Fruit fly (Drosophila melanogaster): ENCODE data around the gene Cbs.

Cbs gene

DNA sequence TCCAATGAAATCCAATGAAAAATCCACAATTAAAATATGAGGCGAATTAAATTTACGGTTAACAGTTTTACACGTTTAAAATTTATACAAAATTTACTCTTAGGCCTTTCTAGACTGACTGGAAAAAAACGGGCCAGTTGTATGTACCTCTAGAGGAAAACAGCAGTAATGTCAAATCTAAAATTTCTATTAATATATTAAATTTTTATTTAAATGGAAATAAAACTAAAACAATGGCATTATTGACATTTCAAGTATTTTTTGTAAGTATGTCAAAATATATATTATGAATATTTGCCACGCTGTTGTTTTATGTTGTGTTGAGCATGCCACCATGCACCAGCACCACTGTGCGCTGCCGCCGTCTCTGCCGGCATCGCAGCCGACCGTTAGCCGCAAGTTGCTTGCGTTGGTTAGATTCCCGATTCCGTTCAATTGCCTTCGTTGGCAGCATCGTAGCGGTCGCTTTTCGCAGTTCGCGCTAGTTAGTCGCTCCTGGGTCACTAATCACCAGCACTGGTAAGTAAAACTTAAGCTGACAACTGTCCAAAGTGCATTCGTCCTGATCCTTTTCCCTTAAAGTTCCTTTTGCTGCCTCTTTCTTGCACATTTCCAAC is at the start of gene Cbs:
Cbs (plus strand) TSS at position 308 of the 617 bp plus-strand sequence.
- TF ChIP-seq CG15696 (tag; optimal IDR thresholded peaks at IDR 0.05) = peak; percentile 49
- TF ChIP-seq CG10321 (GFP tag; IDR thresholded peaks at IDR 0.05) = peak; percentile 37; the same call in 1 of the 2 replicates
- peak; percentile 44 for TF ChIP-seq tio (GFP tag; optimal IDR thresholded peaks at IDR 0.05)
- no peak for TF ChIP-seq pb (GFP tag; optimal IDR thresholded peaks at IDR 0.05)
- TF ChIP-seq tin (GFP tag; optimal IDR thresholded peaks at IDR 0.05) = peak; percentile 54
- no peak for TF ChIP-seq h (optimal IDR thresholded peaks at IDR 0.05)
- no peak for TF ChIP-seq CrebB (tag; optimal IDR thresholded peaks at IDR 0.05)
- no peak for TF ChIP-seq CG42726 (GFP tag; IDR thresholded peaks at IDR 0.05; ENCODE audit: partially characterized antibody)
- TF ChIP-seq CG10565 (GFP tag; optimal IDR thresholded peaks at IDR 0.05) = no peak
- no peak for TF ChIP-seq Mad (GFP tag; optimal IDR thresholded peaks at IDR 0.05)
- no peak for TF ChIP-seq Bteb2 (GFP tag; optimal IDR thresholded peaks at IDR 0.05)
- TF ChIP-seq zf30C (GFP tag; optimal IDR thresholded peaks at IDR 0.05) = no peak
- no peak for TF ChIP-seq CG6254 (GFP tag; optimal IDR thresholded peaks at IDR 0.05)
- no peak for TF ChIP-seq Elba2 (GFP tag; optimal IDR thresholded peaks at IDR 0.05)
- no peak for TF ChIP-seq CG4854 (GFP tag; optimal IDR thresholded peaks at IDR 0.05)
- TF ChIP-seq D19A (tag; optimal IDR thresholded peaks at IDR 0.05) = peak; percentile 71
- peak; percentile 43 for TF ChIP-seq CG17359 (tag; optimal IDR thresholded peaks at IDR 0.05)
- TF ChIP-seq insv (GFP tag; optimal IDR thresholded peaks at IDR 0.05) = no peak
- TF ChIP-seq pzg (GFP tag; optimal IDR thresholded peaks at IDR 0.05) = no peak
- peak; percentile 56 for TF ChIP-seq stc (GFP tag; IDR thresholded peaks at IDR 0.05)
- TF ChIP-seq BEAF-32 (GFP tag; optimal IDR thresholded peaks at IDR 0.05) = no peak
- TF ChIP-seq hth (optimal IDR thresholded peaks at IDR 0.05) = no peak
- TF ChIP-seq Dll (GFP tag; IDR thresholded peaks at IDR 0.05; ENCODE audit: partially characterized antibody) = no peak
- no peak for TF ChIP-seq pum (GFP tag; optimal IDR thresholded peaks at IDR 0.05)
- peak; percentile 84 for TF ChIP-seq CG7556 (GFP tag; optimal IDR thresholded peaks at IDR 0.05)
- no peak for TF ChIP-seq klu (GFP tag; IDR thresholded peaks at IDR 0.05)
- no peak for TF ChIP-seq ham (GFP tag; IDR thresholded peaks at IDR 0.05)
- no peak for TF ChIP-seq NC2β (GFP tag; optimal IDR thresholded peaks at IDR 0.05)
- no peak for TF ChIP-seq CG10959 (GFP tag; IDR thresholded peaks at IDR 0.05)
- TF ChIP-seq ato (GFP tag; IDR thresholded peaks at IDR 0.05; ENCODE audit: partially characterized antibody) = no peak
- TF ChIP-seq CG4707 (GFP tag; optimal IDR thresholded peaks at IDR 0.05) = peak; percentile 69
- TF ChIP-seq pnt (GFP tag; optimal IDR thresholded peaks at IDR 0.05) = no peak
- TF ChIP-seq CG11093 (GFP tag; IDR thresholded peaks at IDR 0.05) = peak; percentile 29; the same call in 1 of the 3 replicates
- 0 out of 2 replicates have a peak, but pooled peaks have one; percentile 12 for TF ChIP-seq sens-2 (GFP tag; IDR thresholded peaks at IDR 0.05)
- TF ChIP-seq nerfin-2 (GFP tag; IDR thresholded peaks at IDR 0.05; ENCODE audit: partially characterized antibody) = no peak
- TF ChIP-seq CG33213 (GFP tag; optimal IDR thresholded peaks at IDR 0.05) = no peak
- no peak for TF ChIP-seq stwl (tag; optimal IDR thresholded peaks at IDR 0.05)
- TF ChIP-seq CG6272 (GFP tag; IDR thresholded peaks at IDR 0.05) = peak; percentile 69
- TF ChIP-seq wdn (GFP tag; IDR thresholded peaks at IDR 0.05) = peak; percentile 76
- peak; percentile 1 for TF ChIP-seq CG2116 (GFP tag; optimal IDR thresholded peaks at IDR 0.05)
- peak; percentile 76; the same call in 2 of the 3 replicates for TF ChIP-seq CG11456 (GFP tag; IDR thresholded peaks at IDR 0.05)
- no peak for TF ChIP-seq CG2199 (GFP tag; IDR thresholded peaks at IDR 0.05)
- no peak for TF ChIP-seq Hsf (GFP tag; optimal IDR thresholded peaks at IDR 0.05)
- peak; percentile 84 for TF ChIP-seq CG2678 (tag; optimal IDR thresholded peaks at IDR 0.05)
- peak; percentile 54 for TF ChIP-seq CG10654 (GFP tag; optimal IDR thresholded peaks at IDR 0.05)
- TF ChIP-seq CG10462 (GFP tag; optimal IDR thresholded peaks at IDR 0.05) = peak; percentile 27
- peak; percentile 49 for TF ChIP-seq CG10267 (tag; optimal IDR thresholded peaks at IDR 0.05)
- peak; percentile 43; the same call in 1 of the 2 replicates for TF ChIP-seq Poxn (GFP tag; IDR thresholded peaks at IDR 0.05)
- TF ChIP-seq fd64A (GFP tag; optimal IDR thresholded peaks at IDR 0.05) = no peak
- no peak for TF ChIP-seq CG9609 (GFP tag; optimal IDR thresholded peaks at IDR 0.05)
- TF ChIP-seq ro (GFP tag; IDR thresholded peaks at IDR 0.05) = peak; percentile 21; the same call in 1 of the 2 replicates

Data from whole organism, embryonic.